Fruit fly (Drosophila melanogaster): ENCODE data around the gene CG3222.

Gene CG3222

dm6 chr3L:9552190-9552809 is 46.5 kb upstream of the CG3222 start:
- TF ChIP-seq lz (GFP tag; optimal IDR thresholded peaks at IDR 0.05) (no peak), CG8119 (GFP tag; IDR thresholded peaks at IDR 0.05) (no peak), Hr4 (GFP tag; optimal IDR thresholded peaks at IDR 0.05) (peak; percentile 4), Eip75B (GFP tag; optimal IDR thresholded peaks at IDR 0.05) (no peak), ss (GFP tag; optimal IDR thresholded peaks at IDR 0.05) (no peak), CG6854 (GFP tag; optimal IDR thresholded peaks at IDR 0.05) (no peak), Ets96B (tag; optimal IDR thresholded peaks at IDR 0.05) (no peak), OdsH (GFP tag; optimal IDR thresholded peaks at IDR 0.05) (no peak), Met (GFP tag; optimal IDR thresholded peaks at IDR 0.05) (no peak), CG3032 (tag; optimal IDR thresholded peaks at IDR 0.05) (no peak), Eip78C (GFP tag) (peak; percentile 58), salr (GFP tag; optimal IDR thresholded peaks at IDR 0.05) (no peak), CG6808 (GFP tag; optimal IDR thresholded peaks at IDR 0.05) (no peak), cyc (GFP tag; optimal IDR thresholded peaks at IDR 0.05) (no peak), CG6163 (GFP tag; IDR thresholded peaks at IDR 0.05) (no peak), CG11762 (GFP tag; optimal IDR thresholded peaks at IDR 0.05; ENCODE audit: insufficient read depth) (no peak), CG32006 (GFP tag; optimal IDR thresholded peaks at IDR 0.05) (no peak), CG3919 (GFP tag; optimal IDR thresholded peaks at IDR 0.05) (no peak), Lpt (GFP tag; optimal IDR thresholded peaks at IDR 0.05) (no peak), fd59A (GFP tag; optimal IDR thresholded peaks at IDR 0.05) (no peak), CG10669 (GFP tag; optimal IDR thresholded peaks at IDR 0.05) (no peak), vri (GFP tag; optimal IDR thresholded peaks at IDR 0.05) (no peak), Gug (GFP tag; IDR thresholded peaks at IDR 0.05) (peak; percentile 49; the same call in 1 of the 2 replicates), Blimp-1 (GFP tag; optimal IDR thresholded peaks at IDR 0.05) (no peak), pdm3 (GFP tag; optimal IDR thresholded peaks at IDR 0.05) (no peak), Hr39 (GFP tag; optimal IDR thresholded peaks at IDR 0.05) (no peak), CG34406 (GFP tag; optimal IDR thresholded peaks at IDR 0.05) (no peak), dac (GFP tag; optimal IDR thresholded peaks at IDR 0.05) (no peak), achi (GFP tag; optimal IDR thresholded peaks at IDR 0.05) (no peak), fkh (GFP tag; optimal IDR thresholded peaks at IDR 0.05) (peak; percentile 19), Sox102F (GFP tag; optimal IDR thresholded peaks at IDR 0.05) (no peak), topi (GFP tag; optimal IDR thresholded peaks at IDR 0.05) (no peak), CG15336 (GFP tag; IDR thresholded peaks at IDR 0.05) (no peak), eg (GFP tag; IDR thresholded peaks at IDR 0.05) (peak; percentile 61; the same call in 2 of the 3 replicates), svp (GFP tag) (peak; percentile 46), Sox15 (GFP tag; optimal IDR thresholded peaks at IDR 0.05) (no peak), CG6276 (GFP tag; optimal IDR thresholded peaks at IDR 0.05) (no peak), fd85E (GFP tag; optimal IDR thresholded peaks at IDR 0.05) (no peak), CG1621 (tag; optimal IDR thresholded peaks at IDR 0.05) (no peak)

- no peak for TF ChIP-seq CG11294 (GFP tag; IDR thresholded peaks at IDR 0.05)
- TF ChIP-seq Hr4 (GFP tag; optimal IDR thresholded peaks at IDR 0.05) = peak; percentile 55
- TF ChIP-seq topi (GFP tag; optimal IDR thresholded peaks at IDR 0.05) = no peak
- TF ChIP-seq svp (GFP tag) = no peak
- TF ChIP-seq CG6854 (GFP tag; optimal IDR thresholded peaks at IDR 0.05) = no peak
- TF ChIP-seq CG31627 (GFP tag; optimal IDR thresholded peaks at IDR 0.05) = no peak
- peak; percentile 51 for TF ChIP-seq CG15336 (GFP tag; IDR thresholded peaks at IDR 0.05)
- no peak for TF ChIP-seq OdsH (GFP tag; optimal IDR thresholded peaks at IDR 0.05)
- TF ChIP-seq CG32006 (GFP tag; optimal IDR thresholded peaks at IDR 0.05) = peak; percentile 53
- TF ChIP-seq CG8119 (GFP tag; IDR thresholded peaks at IDR 0.05) = peak; percentile 43; the same call in 1 of the 3 replicates
Measured at dm6 chr3L:9555004-9555403, 43.8 kb upstream of the CG3222 start.

Data from whole organism, prepupa.